Worm (Caenorhabditis elegans): Measurements from ENCODE around the gene ugt-40.

The ugt-40 gene

ce11 chrV:7120168-7120567 lies 21.6 kb downstream of the ugt-40 start, which contains the start of gene srx-34:
srx-34 (minus strand) TSS chrV:7120268.
- TF ChIP-seq ceh-24 (tag; optimal IDR thresholded peaks at IDR 0.05) (no peak), pat-9 (tag; optimal IDR thresholded peaks at IDR 0.05) (no peak), madf-2 (tag; optimal IDR thresholded peaks at IDR 0.05) (no peak)

ce11 chrV:7118796-7119195 lies 23.0 kb downstream of the ugt-40 start, which contains the start of gene srx-33:
srx-33 (minus strand) TSS chrV:7118896.
- TF ChIP-seq fax-1 (tag; optimal IDR thresholded peaks at IDR 0.05) (no peak), zip-5 (tag; optimal IDR thresholded peaks at IDR 0.05) (no peak), eyg-1 (tag; optimal IDR thresholded peaks at IDR 0.05) (no peak), ceh-6 (GFP tag; optimal IDR thresholded peaks at IDR 0.05) (no peak), ceh-31 (tag; optimal IDR thresholded peaks at IDR 0.05) (no peak), sox-4 (tag; optimal IDR thresholded peaks at IDR 0.05) (no peak), hlh-15 (tag; optimal IDR thresholded peaks at IDR 0.05) (no peak), ceh-45 (GFP tag; IDR thresholded peaks at IDR 0.05) (no peak), fkh-6 (tag; optimal IDR thresholded peaks at IDR 0.05) (no peak), nfya-1 (tag; optimal IDR thresholded peaks at IDR 0.05) (no peak), ama-1 (optimal IDR thresholded peaks at IDR 0.05) (no peak), Y22D7AL.16 (tag; optimal IDR thresholded peaks at IDR 0.05) (no peak), tbx-7 (tag; optimal IDR thresholded peaks at IDR 0.05) (no peak), ceh-14 (tag; optimal IDR thresholded peaks at IDR 0.05) (no peak)

- TF ChIP-seq ceh-22 (tag; optimal IDR thresholded peaks at IDR 0.05) (no peak), fkh-10 (GFP tag; optimal IDR thresholded peaks at IDR 0.05) (no peak), unc-86 (tag; optimal IDR thresholded peaks at IDR 0.05) (no peak), tbx-2 (tag; optimal IDR thresholded peaks at IDR 0.05) (no peak), elt-2 (tag; optimal IDR thresholded peaks at IDR 0.05) (no peak), K09A11.1 (tag; optimal IDR thresholded peaks at IDR 0.05; ENCODE audit: insufficient read depth) (no peak)
Observed at ce11 chrV:7112223-7112622, 29.5 kb downstream of the ugt-40 start.

- TF ChIP-seq unc-42 (tag; optimal IDR thresholded peaks at IDR 0.05) (peak; percentile 96), C38D4.7 (GFP tag; optimal IDR thresholded peaks at IDR 0.05) (no peak), fkh-10 (GFP tag; optimal IDR thresholded peaks at IDR 0.05) (peak; percentile 10)
Observed at ce11 chrV:7111276-7111675, 30.5 kb downstream of the ugt-40 start.

ce11 chrV:7110370-7110769 lies 31.4 kb downstream of the ugt-40 start:
- TF ChIP-seq dve-1 (tag; optimal IDR thresholded peaks at IDR 0.05) (no peak), unc-42 (tag; optimal IDR thresholded peaks at IDR 0.05) (peak; percentile 71), elt-2 (tag; optimal IDR thresholded peaks at IDR 0.05) (no peak), lim-6 (tag; optimal IDR thresholded peaks at IDR 0.05) (no peak), fkh-6 (tag; optimal IDR thresholded peaks at IDR 0.05) (no peak)

- peak; percentile 34 for TF ChIP-seq hlh-6 (tag; optimal IDR thresholded peaks at IDR 0.05)
- TF ChIP-seq ceh-18 (tag; optimal IDR thresholded peaks at IDR 0.05): no peak
- peak; percentile 37 for TF ChIP-seq unc-42 (tag; optimal IDR thresholded peaks at IDR 0.05)
Observed at ce11 chrV:7106499-7107152, 35.1 kb downstream of the ugt-40 start.

ce11 chrV:7103247-7103646 lies 38.5 kb downstream of the ugt-40 start, which contains the start of gene odr-2:
odr-2 (plus strand) TSS chrV:7103547.
- TF ChIP-seq hlh-6 (tag; optimal IDR thresholded peaks at IDR 0.05): no peak
- no peak for TF ChIP-seq ceh-30 (tag; optimal IDR thresholded peaks at IDR 0.05)
- TF ChIP-seq ztf-16 (tag; optimal IDR thresholded peaks at IDR 0.05): no peak
- no peak for TF ChIP-seq ceh-34 (tag; optimal IDR thresholded peaks at IDR 0.05)
- no peak for TF ChIP-seq unc-86 (tag; optimal IDR thresholded peaks at IDR 0.05)
- TF ChIP-seq ceh-6 (GFP tag; optimal IDR thresholded peaks at IDR 0.05): no peak
- TF ChIP-seq K09A11.1 (tag; optimal IDR thresholded peaks at IDR 0.05; ENCODE audit: insufficient read depth): no peak
- TF ChIP-seq syd-9 (tag; optimal IDR thresholded peaks at IDR 0.05): no peak
- no peak for TF ChIP-seq nfya-1 (tag; optimal IDR thresholded peaks at IDR 0.05)
- no peak for TF ChIP-seq lim-6 (tag; optimal IDR thresholded peaks at IDR 0.05)
